Fruit fly (Drosophila melanogaster): ENCODE measurements around the gene CG33557.

The CG33557 gene

DNA sequence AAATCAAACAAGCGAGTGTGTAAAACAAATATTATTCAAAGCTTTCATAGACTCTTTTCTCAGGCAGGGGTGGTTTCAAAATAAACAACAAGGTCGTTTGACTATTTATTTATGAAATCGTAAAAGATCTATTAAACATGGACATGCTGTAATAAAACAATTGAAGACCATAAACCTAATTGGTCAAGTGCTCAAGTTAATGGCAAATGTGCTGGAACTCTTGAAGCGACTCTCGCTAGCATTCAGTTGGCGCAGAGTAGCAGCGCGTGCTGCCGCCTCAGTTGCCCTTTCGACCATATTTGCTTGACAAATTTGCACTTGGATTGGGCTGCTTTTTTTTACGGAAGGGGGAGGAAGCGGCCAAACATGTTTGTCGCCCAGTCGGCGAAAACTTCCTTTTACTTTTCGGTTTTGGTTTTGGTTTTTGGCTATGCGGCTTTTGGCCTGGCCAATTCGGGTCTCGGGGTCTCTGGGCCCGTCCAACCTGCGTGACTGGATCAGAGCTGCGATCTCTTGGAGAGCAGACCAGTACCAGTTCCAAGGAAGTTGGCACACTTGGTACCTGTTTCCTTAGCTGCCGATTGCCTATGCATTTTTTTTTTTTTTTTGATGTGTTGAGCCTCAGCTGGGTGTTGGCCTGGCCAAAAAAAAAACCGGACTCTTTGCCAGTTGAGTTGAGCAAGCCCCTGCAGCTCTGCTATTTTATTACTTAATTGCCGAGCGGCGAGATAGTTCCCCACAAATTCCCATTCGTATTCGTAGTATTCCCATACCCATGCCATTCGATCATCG is 15.4 kb upstream of the CG33557 start (continued):
- peak; percentile 21 for TF ChIP-seq CG15336 (GFP tag; IDR thresholded peaks at IDR 0.05)
- TF ChIP-seq salr (GFP tag; optimal IDR thresholded peaks at IDR 0.05) = peak in 1 of 2 experiments; percentile 21
- TF ChIP-seq net (GFP tag; optimal IDR thresholded peaks at IDR 0.05) = peak; percentile 24
- TF ChIP-seq Hr4 (GFP tag; optimal IDR thresholded peaks at IDR 0.05) = no peak
- no peak for TF ChIP-seq CG6792 (GFP tag; optimal IDR thresholded peaks at IDR 0.05)
- TF ChIP-seq Blimp-1 (GFP tag; optimal IDR thresholded peaks at IDR 0.05) = peak; percentile 76
- TF ChIP-seq CG10631 (GFP tag; optimal IDR thresholded peaks at IDR 0.05) = peak; percentile 11
- TF ChIP-seq svp (GFP tag) = peak; percentile 64
- no peak for TF ChIP-seq CG11294 (GFP tag; IDR thresholded peaks at IDR 0.05)
- TF ChIP-seq fd59A (GFP tag; optimal IDR thresholded peaks at IDR 0.05) = no peak
- no peak for TF ChIP-seq achi (GFP tag; optimal IDR thresholded peaks at IDR 0.05)
- TF ChIP-seq CG3919 (GFP tag; optimal IDR thresholded peaks at IDR 0.05) = peak; percentile 42
- TF ChIP-seq Ets96B (tag; optimal IDR thresholded peaks at IDR 0.05) = no peak
- TF ChIP-seq vri (GFP tag; optimal IDR thresholded peaks at IDR 0.05) = no peak
- TF ChIP-seq CG11902 (GFP tag; optimal IDR thresholded peaks at IDR 0.05) = no peak
- TF ChIP-seq CG1621 (tag; optimal IDR thresholded peaks at IDR 0.05) = no peak
- TF ChIP-seq Ets21C (GFP tag; optimal IDR thresholded peaks at IDR 0.05) = no peak
- no peak for TF ChIP-seq dsx (GFP tag; optimal IDR thresholded peaks at IDR 0.05; ENCODE audit: poor library complexity, severe bottlenecking)
- TF ChIP-seq CG3032 (tag; optimal IDR thresholded peaks at IDR 0.05) = no peak
- TF ChIP-seq Gug (GFP tag; IDR thresholded peaks at IDR 0.05) = no peak
- peak; percentile 26 for TF ChIP-seq acj6 (GFP tag; optimal IDR thresholded peaks at IDR 0.05)
- peak; percentile 38 for TF ChIP-seq Hr39 (GFP tag; optimal IDR thresholded peaks at IDR 0.05)
- no peak for TF ChIP-seq CG34406 (GFP tag; optimal IDR thresholded peaks at IDR 0.05)
- no peak for TF ChIP-seq Sox14 (GFP tag; optimal IDR thresholded peaks at IDR 0.05)
- TF ChIP-seq fd85E (GFP tag; optimal IDR thresholded peaks at IDR 0.05) = no peak

DNA sequence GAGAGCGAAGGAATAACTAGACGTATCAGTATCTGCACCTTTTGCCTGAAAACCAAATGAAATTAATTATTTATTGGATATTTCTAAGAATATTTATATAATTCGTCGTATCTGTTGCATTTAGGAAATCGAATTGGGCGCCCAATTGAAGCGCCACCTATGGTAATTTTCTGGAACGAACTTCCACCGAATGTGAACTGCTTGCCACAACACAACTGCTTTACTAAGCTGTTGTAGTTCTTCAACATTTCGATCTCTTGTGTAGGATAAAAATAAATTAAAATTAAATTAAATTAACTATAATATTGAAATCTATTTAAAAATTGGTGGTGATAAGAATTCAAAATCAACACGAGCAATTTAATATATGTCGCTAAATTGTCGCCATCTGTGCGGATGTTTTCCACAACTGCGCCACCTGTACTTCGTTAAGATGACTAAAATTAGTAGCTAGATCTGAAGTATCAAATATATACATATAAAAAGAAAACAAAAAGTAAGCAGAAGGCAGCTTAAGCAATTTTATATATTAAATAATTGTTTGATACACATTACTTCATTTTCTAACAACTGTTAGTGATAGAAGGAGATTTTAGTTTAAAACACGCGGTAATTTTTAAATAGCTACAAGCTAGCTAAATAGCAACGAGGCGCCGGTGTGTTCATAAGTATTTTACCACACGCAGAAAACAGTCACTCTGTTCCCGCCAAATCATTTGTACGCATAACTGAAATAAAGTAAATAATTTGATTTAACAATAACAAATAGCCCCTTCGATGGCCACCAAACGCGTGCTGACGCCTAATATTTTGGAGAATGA is 994 bp downstream of the CG33557 start, which contains the start of gene Dna2:
Dna2 (plus strand) TSS at position 688 of the 821 bp plus-strand sequence.
- peak; percentile 47 for TF ChIP-seq Hr39 (GFP tag; optimal IDR thresholded peaks at IDR 0.05)
- TF ChIP-seq pdm3 (GFP tag; optimal IDR thresholded peaks at IDR 0.05) = peak; percentile 1
- no peak for TF ChIP-seq CG8119 (GFP tag; IDR thresholded peaks at IDR 0.05)
- TF ChIP-seq CG6163 (GFP tag; IDR thresholded peaks at IDR 0.05) = no peak
- peak; percentile 44 for TF ChIP-seq Eip78C (GFP tag)
- TF ChIP-seq CG6808 (GFP tag; optimal IDR thresholded peaks at IDR 0.05) = no peak
- TF ChIP-seq CG3032 (tag; optimal IDR thresholded peaks at IDR 0.05) = peak; percentile 14
- peak; percentile 15 for TF ChIP-seq lz (GFP tag; optimal IDR thresholded peaks at IDR 0.05)
- TF ChIP-seq CG31627 (GFP tag; optimal IDR thresholded peaks at IDR 0.05) = peak; percentile 42
- TF ChIP-seq fkh (GFP tag; optimal IDR thresholded peaks at IDR 0.05) = peak; percentile 19
- TF ChIP-seq cyc (GFP tag; optimal IDR thresholded peaks at IDR 0.05) = peak; percentile 35
- TF ChIP-seq Met (GFP tag; optimal IDR thresholded peaks at IDR 0.05) = peak; percentile 20
- no peak for TF ChIP-seq CG4318 (GFP tag; optimal IDR thresholded peaks at IDR 0.05)
